Worm (Caenorhabditis elegans) whole organism, late embryonic: ENCODE measurements around the gene wdr-48.

ENCODE experiments used
- K09A11.1 ChIP-seq: sonication (generic microtip); optimal IDR thresholded peaks from 2 replicates; lab custom pipeline; 2017; ENCODE audit warnings: antibody characterized with exemption, mild to moderate bottlenecking, missing genetic modification characterization, missing compliant biosample characterization; ENCODE audit not compliant: insufficient read depth
- pha-4 ChIP-seq: fragments of 150-350 bp; optimal IDR thresholded peaks from 2 replicates; lab custom pipeline; 2018; ENCODE audit warnings: missing biosample characterization, missing genetic modification reagents, missing genetic modification characterization
- zip-5 ChIP-seq: sonication (generic microtip); optimal IDR thresholded peaks from 2 replicates; lab custom pipeline; 2016; ENCODE audit warnings: missing genetic modification characterization, missing compliant biosample characterization

DNA sequence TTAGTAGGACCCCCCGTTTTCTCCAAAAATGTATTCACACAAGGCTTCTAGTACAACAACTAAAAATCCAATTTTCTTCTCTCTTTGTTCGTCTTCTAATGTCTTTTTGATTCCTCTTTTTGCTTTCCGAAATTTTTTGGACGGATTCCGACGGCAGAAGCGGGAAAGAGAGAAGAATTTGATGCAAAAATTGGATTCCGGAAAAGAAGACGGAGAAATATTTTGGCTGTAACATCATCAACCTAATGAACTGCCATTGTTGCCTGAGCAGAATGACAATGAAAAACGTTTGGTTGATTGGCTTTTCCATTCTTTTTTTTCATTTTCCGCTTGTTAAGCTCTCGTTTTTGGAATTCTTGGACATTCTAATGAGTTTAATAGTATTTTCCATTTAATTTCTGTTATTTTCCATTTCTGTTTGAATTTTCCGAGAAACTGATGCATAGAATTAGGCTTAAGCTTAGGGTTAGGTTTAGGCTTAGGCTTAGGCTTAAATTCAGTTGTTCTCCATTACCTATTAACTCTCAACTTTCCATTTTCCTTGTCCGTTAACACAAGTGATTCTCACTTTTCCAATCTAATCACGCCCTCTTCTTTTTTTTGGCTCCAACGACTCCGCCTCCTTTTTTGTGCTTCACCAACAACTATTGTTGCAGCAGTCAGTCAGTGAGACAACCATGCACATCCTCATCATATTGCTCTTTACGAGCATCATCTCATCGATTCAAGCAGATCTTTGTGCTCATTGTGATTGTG, 43.9 kb downstream of the wdr-48 start, which contains the start of gene lron-5:
- TF ChIP-seq K09A11.1 (tag; lab: Kevin White, UChicago) (no peak), pha-4 (tag; lab: Kevin White, UChicago) (no peak), zip-5 (no peak)
